Worm (Caenorhabditis elegans) whole organism, late embryonic: ENCODE measurements around the gene ser-7.

Source experiments
- Y22D7AL.16 ChIP-seq: sonication (generic microtip); optimal IDR thresholded peaks from 2 replicates; lab custom pipeline; 2016; ENCODE audit warnings: missing genetic modification characterization, missing compliant biosample characterization
- ceh-14 ChIP-seq: sonication (generic microtip); optimal IDR thresholded peaks from 2 replicates; lab custom pipeline; 2016; ENCODE audit warnings: missing genotype, missing genetic modification characterization, missing compliant biosample characterization
- ceh-22 ChIP-seq: sonication (generic microtip); optimal IDR thresholded peaks from 2 replicates; lab custom pipeline; 2017; ENCODE audit warnings: missing biosample characterization, missing genetic modification characterization
- ceh-30 ChIP-seq: fragments of 150-350 bp; optimal IDR thresholded peaks from 2 replicates; lab custom pipeline; 2014; ENCODE audit warnings: missing biosample characterization, missing genetic modification characterization
- ceh-48 ChIP-seq: sonication (generic microtip); optimal IDR thresholded peaks from 2 replicates; lab custom pipeline; 2016; ENCODE audit warnings: missing genetic modification characterization, inconsistent platforms, missing compliant biosample characterization
- che-1 ChIP-seq: sonication (generic microtip); optimal IDR thresholded peaks from 2 replicates; lab custom pipeline; 2016; ENCODE audit warnings: mild to moderate bottlenecking, missing genetic modification characterization, missing compliant biosample characterization
- elt-4 ChIP-seq: sonication (generic microtip); optimal IDR thresholded peaks from 2 replicates; lab custom pipeline; 2016; ENCODE audit warnings: missing genetic modification characterization, missing compliant biosample characterization
- fkh-10 ChIP-seq: fragments of 150-350 bp; optimal IDR thresholded peaks from 2 replicates; lab custom pipeline; 2014; ENCODE audit warnings: missing biosample characterization, missing genetic modification reagents, missing genetic modification characterization
- fkh-6 ChIP-seq: sonication (generic microtip); optimal IDR thresholded peaks from 2 replicates; lab custom pipeline; 2016; ENCODE audit warnings: missing genetic modification characterization, missing compliant biosample characterization
- hlh-8 ChIP-seq: sonication (generic microtip); optimal IDR thresholded peaks from 2 replicates; lab custom pipeline; 2016; ENCODE audit warnings: missing genotype, missing genetic modification characterization, missing compliant biosample characterization
- madf-2 ChIP-seq: sonication (generic microtip); optimal IDR thresholded peaks from 2 replicates; lab custom pipeline; 2017; ENCODE audit warnings: missing genetic modification characterization, missing compliant biosample characterization
- nhr-232 ChIP-seq: sonication (generic microtip); optimal IDR thresholded peaks from 2 replicates; lab custom pipeline; 2016; ENCODE audit warnings: missing genetic modification characterization, missing compliant biosample characterization
- pat-9 ChIP-seq: fragments of 200-800 bp; sonication (Bioruptor generic); optimal IDR thresholded peaks from 2 replicates; lab custom pipeline; 2018; ENCODE audit warnings: mild to moderate bottlenecking, missing genetic modification characterization, moderate library complexity, missing compliant biosample characterization
- pax-1 ChIP-seq: fragments of 150-350 bp; optimal IDR thresholded peaks from 2 replicates; lab custom pipeline; 2014; ENCODE audit warnings: missing biosample characterization, missing genetic modification characterization
- pha-2 ChIP-seq: sonication (generic microtip); optimal IDR thresholded peaks from 2 replicates; lab custom pipeline; 2017; ENCODE audit warnings: mild to moderate bottlenecking, missing genetic modification characterization, missing compliant biosample characterization
- pha-4 ChIP-seq: fragments of 150-350 bp; optimal IDR thresholded peaks from 2 replicates; lab custom pipeline; 2018; ENCODE audit warnings: missing biosample characterization, missing genetic modification reagents, missing genetic modification characterization
- pros-1 ChIP-seq: fragments of 150-350 bp; optimal IDR thresholded peaks from 2 replicates; lab custom pipeline; 2014; ENCODE audit warnings: missing biosample characterization, missing genetic modification reagents, missing genetic modification characterization
- rnt-1 ChIP-seq: sonication (generic microtip); optimal IDR thresholded peaks from 2 replicates; lab custom pipeline; 2016; ENCODE audit warnings: missing genetic modification characterization, missing compliant biosample characterization
- sox-2 ChIP-seq: fragments of 200-800 bp; sonication (Bioruptor generic); IDR thresholded peaks from 2 replicates; pipeline ENCODE4 v1.3.6; 2022; ENCODE audit warnings: missing genetic modification reagents, missing genetic modification characterization, missing compliant biosample characterization
- sox-4 ChIP-seq: sonication (generic microtip); optimal IDR thresholded peaks from 2 replicates; lab custom pipeline; 2017; ENCODE audit warnings: mild to moderate bottlenecking, missing genetic modification characterization, inconsistent platforms, missing compliant biosample characterization
- syd-9 ChIP-seq: sonication (generic microtip); optimal IDR thresholded peaks from 2 replicates; lab custom pipeline; 2016; ENCODE audit warnings: mild to moderate bottlenecking, missing genetic modification characterization, moderate library complexity, missing compliant biosample characterization
- ttx-3 ChIP-seq: sonication (generic microtip); optimal IDR thresholded peaks from 2 replicates; lab custom pipeline; 2016; ENCODE audit warnings: missing genetic modification reagents, missing genetic modification characterization, missing compliant biosample characterization
- unc-3 ChIP-seq, 2 experiments: fragments of 200-800 bp in 1 of 2; sonication (Bioruptor generic) in 1 of 2; sonication (generic microtip) in 1 of 2; conservative IDR thresholded peaks in 1 of 2; optimal IDR thresholded peaks in 1 of 2; 2 replicates each; pipeline versions ENCODE4 v1.3.6 to Lab custom; 2016 to 2022; ENCODE audit warnings: missing compliant biosample characterization in 2 of 2, missing genetic modification characterization in 2 of 2, missing genetic modification reagents in 1 of 2
- unc-42 ChIP-seq: sonication (generic microtip); optimal IDR thresholded peaks from 2 replicates; lab custom pipeline; 2016; ENCODE audit warnings: missing genotype, missing genetic modification characterization, missing compliant biosample characterization
- unc-55 ChIP-seq: sonication (generic microtip); optimal IDR thresholded peaks from 2 replicates; lab custom pipeline; 2017; ENCODE audit warnings: missing biosample characterization, missing genetic modification reagents, missing genetic modification characterization

Gene ser-7

DNA sequence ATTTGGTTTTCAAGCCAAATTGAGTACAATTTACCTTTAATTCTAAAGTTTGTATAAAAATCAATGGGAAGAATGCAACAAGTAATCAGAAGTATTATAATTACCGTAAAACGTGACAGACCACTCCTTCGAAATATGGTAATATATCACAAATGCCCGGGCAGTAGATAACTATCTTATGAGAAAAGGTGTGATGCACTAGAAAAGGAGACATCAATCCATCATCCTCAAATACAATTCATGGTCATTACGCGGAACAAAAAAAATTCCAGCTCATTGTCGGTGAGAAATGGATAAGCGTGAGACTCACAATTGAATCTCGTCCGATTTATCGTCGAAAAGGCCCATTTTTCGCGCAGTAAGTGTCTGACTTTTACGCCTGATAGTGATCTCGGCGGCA, 35.8 kb downstream of the ser-7 start:
- no peak for TF ChIP-seq hlh-8 (tag; lab: Kevin White, UChicago)
- peak; percentile 46 for TF ChIP-seq unc-55 (GFP tag; lab: Kevin White, UChicago)
- TF ChIP-seq pat-9 = no peak

ce11 chrX:2712984-2713383, 39.6 kb downstream of the ser-7 start:
- no peak for TF ChIP-seq nhr-232
- TF ChIP-seq elt-4 (tag; lab: Kevin White, UChicago) = no peak
- no peak for TF ChIP-seq pha-2 (tag; lab: Kevin White, UChicago)
- TF ChIP-seq sox-2 = no peak
- TF ChIP-seq rnt-1 (tag; lab: Kevin White, UChicago) = peak; percentile 77

DNA sequence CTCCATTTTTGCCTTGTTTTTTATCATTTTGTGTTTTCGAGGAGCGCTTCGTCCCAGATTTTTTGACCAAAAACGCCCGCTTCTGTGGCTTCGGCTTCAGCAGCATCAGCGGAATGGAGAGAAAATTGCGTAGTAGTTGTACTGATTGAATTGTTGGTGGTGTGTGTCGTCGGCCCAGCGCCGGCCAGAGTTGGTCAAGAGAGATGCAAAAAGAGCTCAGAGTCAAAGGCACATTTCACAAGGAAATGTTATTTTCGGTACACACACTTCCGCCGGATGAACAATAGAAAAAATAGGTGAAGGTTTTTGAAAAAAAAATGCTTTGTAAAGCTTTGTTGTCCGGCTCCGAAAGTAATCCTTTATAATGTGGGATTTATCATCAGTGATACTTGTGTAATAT, 54.3 kb downstream of the ser-7 start:
- TF ChIP-seq pros-1 (tag; lab: Kevin White, UChicago) (no peak), ttx-3 (tag; lab: Kevin White, UChicago) (no peak), che-1 (tag; lab: Kevin White, UChicago) (no peak), sox-4 (no peak), unc-3 (GFP tag; conservative IDR thresholded peaks at IDR 0.05; lab: Robert Waterston, UW) (no peak), unc-3 (tag; optimal IDR thresholded peaks at IDR 0.05; lab: Kevin White, UChicago) (no peak), ceh-22 (tag; lab: Kevin White, UChicago) (no peak), syd-9 (no peak), fkh-10 (GFP tag; lab: Kevin White, UChicago) (peak; percentile 7), Y22D7AL.16 (tag; lab: Kevin White, UChicago) (no peak), madf-2 (no peak), fkh-6 (tag; lab: Kevin White, UChicago) (no peak), pat-9 (no peak), ceh-30 (no peak), unc-55 (GFP tag; lab: Kevin White, UChicago) (no peak), unc-42 (tag; lab: Kevin White, UChicago) (peak; percentile 94)

DNA sequence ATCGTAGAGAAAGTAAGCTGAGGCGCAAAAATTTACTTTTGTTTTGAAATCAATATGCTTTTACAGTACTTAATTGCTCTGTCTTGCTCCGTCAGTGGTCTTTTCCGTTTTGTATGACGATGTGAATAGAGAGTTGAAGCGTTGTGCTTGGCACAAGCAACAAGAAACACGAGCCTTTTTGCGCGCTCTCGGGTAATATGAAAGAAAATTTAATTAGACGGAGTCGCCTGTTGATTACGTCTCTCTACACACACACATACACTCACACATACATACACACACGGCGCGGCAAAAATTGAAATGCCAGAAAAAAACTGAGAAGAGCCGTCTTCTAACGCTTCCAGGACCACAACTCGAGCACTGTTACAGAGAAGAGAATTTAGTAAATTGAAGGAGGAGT, 56.5 kb downstream of the ser-7 start:
- TF ChIP-seq ceh-14 (tag; lab: Kevin White, UChicago) (peak; percentile 32), pha-4 (tag; lab: Kevin White, UChicago) (no peak), unc-42 (tag; lab: Kevin White, UChicago) (peak; percentile 97), pax-1 (tag; lab: Kevin White, UChicago) (no peak)

DNA sequence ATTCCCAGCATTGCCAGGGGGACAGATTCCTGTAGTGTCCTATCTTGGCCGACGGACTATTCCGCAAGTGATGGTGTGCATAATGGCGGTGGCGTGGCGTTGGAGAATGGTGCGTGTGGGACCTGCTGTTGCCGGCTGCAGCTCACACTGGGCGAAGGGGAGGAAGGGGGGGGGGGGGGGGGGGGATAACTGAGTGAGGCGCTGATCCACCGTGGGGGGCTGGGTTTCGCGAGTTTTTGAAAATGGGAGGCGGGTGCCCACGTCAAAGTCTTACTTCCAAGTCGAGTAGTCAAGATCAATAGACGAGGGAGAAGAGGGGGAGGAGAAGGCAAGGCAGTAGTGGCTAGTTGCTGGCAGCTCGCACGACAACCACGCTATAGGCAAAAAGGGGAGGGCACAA, 58.0 kb downstream of the ser-7 start:
- TF ChIP-seq ceh-22 (tag; lab: Kevin White, UChicago) = no peak
- peak; percentile 39 for TF ChIP-seq ceh-48 (tag; lab: Kevin White, UChicago)
- TF ChIP-seq, all 69 proteins: peak for 1
